Fruit fly (Drosophila melanogaster) whole organism, embryonic: Measurements from ENCODE around the gene alphaSnap.
A peak's percentile ranks its signal among the peaks of the same experiment; 100 is the strongest.

Source experiments
- CG10274 ChIP-seq: fragments of 200-800 bp; sonication (Bioruptor generic); optimal IDR thresholded peaks from 3 replicates; lab custom pipeline; 2017; ENCODE audit warnings: missing biosample characterization, mild to moderate bottlenecking, missing genetic modification characterization
- CG11696 ChIP-seq: fragments of 200-800 bp; sonication (Bioruptor generic); IDR thresholded peaks from 2 replicates; pipeline ENCODE4 v1.3.6; 2022; ENCODE audit warnings: missing biosample characterization, missing genetic modification characterization
- CG11723 ChIP-seq: fragments of 200-800 bp; sonication (Bioruptor generic); optimal IDR thresholded peaks from 2 replicates; lab custom pipeline; 2017; ENCODE audit warnings: missing biosample characterization, mild to moderate bottlenecking, missing genetic modification characterization
- CG12659 ChIP-seq: fragments of 200-800 bp; sonication (Bioruptor generic); optimal IDR thresholded peaks from 3 replicates; lab custom pipeline; 2017; ENCODE audit warnings: mild to moderate bottlenecking, missing biosample characterization, missing genetic modification reagents, missing genetic modification characterization
- CG15269 ChIP-seq: fragments of 200-800 bp; sonication (Bioruptor generic); optimal IDR thresholded peaks from 2 replicates; lab custom pipeline; 2018; ENCODE audit warnings: missing biosample characterization, mild to moderate bottlenecking, missing genetic modification characterization, moderate library complexity
- CG16813 ChIP-seq: fragments of 200-800 bp; sonication (Bioruptor generic); IDR thresholded peaks from 3 replicates; pipeline ENCODE4 v1.3.6; 2022; ENCODE audit warnings: missing biosample characterization, missing genetic modification characterization; ENCODE audit not compliant: partially characterized antibody
- CG18476 ChIP-seq: fragments of 200-800 bp; sonication (Bioruptor generic); optimal IDR thresholded peaks from 2 replicates; lab custom pipeline; 2016; ENCODE audit warnings: missing biosample characterization, mild to moderate bottlenecking, missing genetic modification characterization
- CG30020 ChIP-seq: fragments of 200-800 bp; optimal IDR thresholded peaks from 2 replicates; lab custom pipeline; 2019; ENCODE audit warnings: missing biosample characterization, mild to moderate bottlenecking, missing genetic modification characterization, moderate library complexity
- CG30403 ChIP-seq: fragments of 200-800 bp; sonication (Bioruptor generic); optimal IDR thresholded peaks from 3 replicates; lab custom pipeline; 2016; ENCODE audit warnings: missing biosample characterization, missing genetic modification characterization
- CG31388 ChIP-seq: fragments of 200-800 bp; sonication (Bioruptor generic); optimal IDR thresholded peaks from 2 replicates; lab custom pipeline; 2016; ENCODE audit warnings: missing biosample characterization, missing genetic modification characterization
- CG32767 ChIP-seq: fragments of 200-800 bp; sonication (Bioruptor generic); IDR thresholded peaks from 2 replicates; pipeline ENCODE4 v1.3.6; 2022; ENCODE audit warnings: missing biosample characterization, missing genetic modification characterization
- CG3838 ChIP-seq: fragments of 200-800 bp; sonication (Bioruptor generic); optimal IDR thresholded peaks from 3 replicates; lab custom pipeline; 2016; ENCODE audit warnings: missing biosample characterization, missing genetic modification characterization
- CG4282 ChIP-seq: fragments of 200-800 bp; sonication (Bioruptor generic); optimal IDR thresholded peaks from 2 replicates; lab custom pipeline; 2016; ENCODE audit warnings: missing biosample characterization, missing genetic modification characterization
- CG4820 ChIP-seq: fragments of 200-800 bp; sonication (Bioruptor generic); optimal IDR thresholded peaks from 3 replicates; lab custom pipeline; 2016; ENCODE audit warnings: missing biosample characterization, missing genetic modification characterization
- CG6175 ChIP-seq: fragments of 200-800 bp; sonication (Bioruptor generic); IDR thresholded peaks from 3 replicates; pipeline ENCODE4 v1.3.6; 2022; ENCODE audit warnings: missing biosample characterization, missing genetic modification characterization
- CG6272 ChIP-seq: fragments of 200-800 bp; sonication (Bioruptor generic); IDR thresholded peaks from 2 replicates; pipeline ENCODE4 v1.3.6; 2022; ENCODE audit warnings: missing biosample characterization, missing genetic modification characterization
- CG6791 ChIP-seq: fragments of 200-800 bp; sonication (Bioruptor generic); IDR thresholded peaks from 3 replicates; pipeline ENCODE4 v1.3.6; 2022; ENCODE audit warnings: missing biosample characterization, missing genetic modification characterization; ENCODE audit not compliant: partially characterized antibody
- CG7556 ChIP-seq: fragments of 200-800 bp; sonication (Bioruptor generic); optimal IDR thresholded peaks from 2 replicates; lab custom pipeline; 2017; ENCODE audit warnings: missing biosample characterization, mild to moderate bottlenecking, missing genetic modification characterization
- CG9215 ChIP-seq: fragments of 200-800 bp; sonication (Bioruptor generic); IDR thresholded peaks from 2 replicates; pipeline ENCODE4 v1.3.6; 2022; ENCODE audit warnings: missing biosample characterization, missing genetic modification characterization
- CG9437 ChIP-seq: fragments of 200-800 bp; sonication (Bioruptor generic); optimal IDR thresholded peaks from 2 replicates; lab custom pipeline; 2018; ENCODE audit warnings: missing biosample characterization, mild to moderate bottlenecking, missing genetic modification characterization
- CG9932 ChIP-seq: fragments of 200-800 bp; sonication (Bioruptor generic); IDR thresholded peaks from 2 replicates; pipeline ENCODE4 v1.3.6; 2022; ENCODE audit warnings: missing biosample characterization, missing genetic modification characterization
- Ets97D ChIP-seq: fragments of 200-800 bp; sonication (Bioruptor generic); optimal IDR thresholded peaks from 3 replicates; lab custom pipeline; 2016; ENCODE audit warnings: missing biosample characterization, missing genetic modification characterization
- Fer1 ChIP-seq: fragments of 200-800 bp; sonication (Bioruptor generic); optimal IDR thresholded peaks from 2 replicates; lab custom pipeline; 2017; ENCODE audit warnings: missing biosample characterization, mild to moderate bottlenecking, missing genetic modification characterization
- Hand ChIP-seq: fragments of 200-800 bp; sonication (Bioruptor generic); optimal IDR thresholded peaks from 2 replicates; lab custom pipeline; 2017; ENCODE audit warnings: mild to moderate bottlenecking, missing biosample characterization, missing genetic modification reagents, missing genetic modification characterization
- Hr3 ChIP-seq: fragments of 200-800 bp; sonication (Bioruptor generic); optimal IDR thresholded peaks from 3 replicates; lab custom pipeline; 2016; ENCODE audit warnings: missing biosample characterization, missing genetic modification characterization
- Nf-YA ChIP-seq: fragments of 200-800 bp; sonication (Bioruptor generic); IDR thresholded peaks from 2 replicates; pipeline ENCODE4 v1.3.6; 2022; ENCODE audit warnings: missing biosample characterization, missing genetic modification characterization
- Nf-YC ChIP-seq: fragments of 200-800 bp; optimal IDR thresholded peaks from 3 replicates; lab custom pipeline; 2019; ENCODE audit warnings: missing biosample characterization, mild to moderate bottlenecking, missing genetic modification characterization, moderate library complexity
- Side ChIP-seq: fragments of 200-800 bp; sonication (Bioruptor generic); optimal IDR thresholded peaks from 2 replicates; lab custom pipeline; 2016; ENCODE audit warnings: missing biosample characterization, missing genetic modification characterization
- Sox102F ChIP-seq: fragments of 200-800 bp; sonication (Bioruptor generic); optimal IDR thresholded peaks from 2 replicates; lab custom pipeline; 2018; ENCODE audit warnings: missing biosample characterization, mild to moderate bottlenecking, missing genetic modification characterization, moderate library complexity
- ato ChIP-seq: fragments of 200-800 bp; sonication (Bioruptor generic); IDR thresholded peaks from 2 replicates; pipeline ENCODE4 v1.3.6; 2022; ENCODE audit warnings: missing biosample characterization, missing genetic modification characterization; ENCODE audit not compliant: partially characterized antibody
- bsh ChIP-seq, 2 experiments: fragments of 200-800 bp; sonication (Bioruptor generic); optimal IDR thresholded peaks; 2 replicates each; lab custom pipeline; 2017 to 2018; ENCODE audit warnings: mild to moderate bottlenecking in 2 of 2, missing biosample characterization in 2 of 2, missing genetic modification characterization in 2 of 2, moderate library complexity in 1 of 2
- emc ChIP-seq: fragments of 200-800 bp; sonication (Bioruptor generic); optimal IDR thresholded peaks from 2 replicates; lab custom pipeline; 2016; ENCODE audit warnings: missing biosample characterization, missing genetic modification characterization
- fd96Cb ChIP-seq: fragments of 200-800 bp; sonication (Bioruptor generic); optimal IDR thresholded peaks from 2 replicates; lab custom pipeline; 2018; ENCODE audit warnings: missing biosample characterization, mild to moderate bottlenecking, missing genetic modification characterization, moderate library complexity
- gcm ChIP-seq: fragments of 200-800 bp; sonication (Bioruptor generic); optimal IDR thresholded peaks from 2 replicates; lab custom pipeline; 2019; ENCODE audit warnings: missing biosample characterization, mild to moderate bottlenecking, missing genetic modification characterization, moderate library complexity
- gsb-n ChIP-seq: fragments of 200-800 bp; sonication (Bioruptor generic); optimal IDR thresholded peaks from 3 replicates; lab custom pipeline; 2018; ENCODE audit warnings: missing biosample characterization, mild to moderate bottlenecking, missing genetic modification characterization
- kay ChIP-seq: fragments of 200-800 bp; sonication (Bioruptor generic); optimal IDR thresholded peaks from 2 replicates; lab custom pipeline; 2016; ENCODE audit warnings: missing biosample characterization, missing genetic modification characterization
- nom ChIP-seq: fragments of 200-800 bp; sonication (Bioruptor generic); optimal IDR thresholded peaks from 2 replicates; lab custom pipeline; 2017; ENCODE audit warnings: missing biosample characterization, missing genetic modification characterization, mild to moderate bottlenecking, moderate library complexity, missing genetic modification reagents
- phol ChIP-seq: fragments of 200-800 bp; sonication (Bioruptor generic); optimal IDR thresholded peaks from 3 replicates; lab custom pipeline; 2018; ENCODE audit warnings: missing biosample characterization, mild to moderate bottlenecking, missing genetic modification characterization, moderate library complexity
- rib ChIP-seq: fragments of 200-800 bp; sonication (Bioruptor generic); IDR thresholded peaks from 2 replicates; pipeline ENCODE4 v1.3.6; 2022; ENCODE audit warnings: missing biosample characterization, missing genetic modification characterization
- sc ChIP-seq, 3 experiments: fragments of >200 bp in 2 of 3; fragments of 200-800 bp in 1 of 3; sonication (Bioruptor generic) in 1 of 3; optimal IDR thresholded peaks; 2 replicates in 2 of 3; 3 replicates in 1 of 3; lab custom pipeline; 2017; ENCODE audit warnings: mild to moderate bottlenecking in 1 of 3, missing biosample characterization in 1 of 3, missing genetic modification characterization in 1 of 3, missing genetic modification reagents in 1 of 3
- sd ChIP-seq: fragments of 200-800 bp; sonication (Bioruptor generic); optimal IDR thresholded peaks from 3 replicates; lab custom pipeline; 2018; ENCODE audit warnings: missing biosample characterization, mild to moderate bottlenecking, missing genetic modification characterization, moderate library complexity
- sim ChIP-seq: fragments of 200-800 bp; sonication (Bioruptor generic); IDR thresholded peaks from 2 replicates; pipeline ENCODE4 v1.3.6; 2022; ENCODE audit warnings: missing biosample characterization, missing genetic modification characterization
- slp2 ChIP-seq: fragments of 200-800 bp; sonication (Bioruptor generic); optimal IDR thresholded peaks from 2 replicates; lab custom pipeline; 2016; ENCODE audit warnings: missing biosample characterization, missing genetic modification characterization
- toy ChIP-seq: fragments of 200-800 bp; sonication (Bioruptor generic); IDR thresholded peaks from 2 replicates; pipeline ENCODE4 v1.3.6; 2022; ENCODE audit warnings: missing biosample characterization, missing genetic modification characterization
- trem ChIP-seq: fragments of 200-800 bp; optimal IDR thresholded peaks from 3 replicates; lab custom pipeline; 2019; ENCODE audit warnings: missing biosample characterization, mild to moderate bottlenecking, missing genetic modification characterization, moderate library complexity
- tup ChIP-seq: fragments of 200-800 bp; sonication (Bioruptor generic); optimal IDR thresholded peaks from 2 replicates; lab custom pipeline; 2016; ENCODE audit warnings: missing biosample characterization, mild to moderate bottlenecking, missing genetic modification characterization, moderate library complexity
- wor ChIP-seq: fragments of 200-800 bp; sonication (Bioruptor generic); IDR thresholded peaks from 2 replicates; pipeline ENCODE4 v1.3.6; 2022; ENCODE audit warnings: missing biosample characterization, missing genetic modification characterization
- zen ChIP-seq: fragments of 200-800 bp; sonication (Bioruptor generic); optimal IDR thresholded peaks from 3 replicates; lab custom pipeline; 2018; ENCODE audit warnings: missing biosample characterization, mild to moderate bottlenecking, missing genetic modification characterization, moderate library complexity

The alphaSnap gene

DNA sequence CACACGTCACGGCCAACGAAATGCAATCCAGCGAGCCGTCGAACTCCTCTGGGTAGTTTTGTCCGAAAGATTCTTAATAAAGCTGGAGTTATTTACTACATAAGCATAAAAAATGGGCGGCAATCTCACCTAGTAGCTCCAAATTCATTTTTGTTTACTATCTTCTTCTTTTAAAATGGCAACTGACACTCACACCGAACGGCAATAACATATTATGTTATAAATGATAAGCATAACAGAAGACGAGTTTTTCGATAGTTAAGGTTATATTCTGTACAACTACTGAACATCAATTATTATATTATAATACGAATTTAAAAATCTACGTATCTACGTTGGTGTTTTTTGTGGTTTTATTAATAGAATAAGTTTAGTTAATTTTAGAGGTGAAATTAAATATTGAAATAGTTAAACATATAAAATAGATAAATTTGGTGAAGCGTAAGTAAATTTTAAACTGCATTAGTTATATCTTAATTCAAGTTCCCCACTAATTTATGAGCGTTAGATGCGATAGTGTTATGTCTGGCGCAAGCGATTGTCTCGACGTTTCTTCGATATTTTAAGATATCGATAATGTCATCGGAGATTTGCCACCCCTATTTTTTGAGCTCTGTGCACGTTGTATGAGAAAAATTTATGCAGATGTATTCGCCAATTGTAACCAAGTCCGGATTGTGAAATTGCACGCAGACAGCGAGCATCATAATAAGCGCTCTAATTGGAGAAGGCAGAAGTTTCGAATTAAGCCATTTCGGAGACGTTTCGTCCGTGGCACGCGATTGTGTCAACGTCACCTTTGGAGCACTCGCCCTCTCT lies 34.5 kb downstream of the alphaSnap start, which contains the start of the genes Rbbp5 and eRF1 (continued):
- no peak for TF ChIP-seq toy (GFP tag; lab: Robert Waterston, UW)
- peak; percentile 73 for TF ChIP-seq CG4820
- TF ChIP-seq Fer1 (GFP tag; lab: Kevin White, UChicago) = peak; percentile 22
- 0 out of 2 replicates have a peak, but pooled peaks have one; percentile 22 for TF ChIP-seq CG11696 (GFP tag; lab: Robert Waterston, UW)
- TF ChIP-seq sim (GFP tag; lab: Robert Waterston, UW) = no peak
- TF ChIP-seq gcm (GFP tag; lab: Kevin White, UChicago) = no peak
- TF ChIP-seq zen = peak; percentile 79
- no peak for TF ChIP-seq CG4282 (GFP tag; lab: Kevin White, UChicago)
- peak; percentile 84 for TF ChIP-seq phol (tag; lab: Kevin White, UChicago)
- peak; percentile 75 for TF ChIP-seq Nf-YC (tag; lab: Kevin White, UChicago)
- TF ChIP-seq CG30020 (tag; lab: Kevin White, UChicago) = peak; percentile 74
- TF ChIP-seq slp2 (GFP tag; lab: Kevin White, UChicago) = peak; percentile 27
- no peak for TF ChIP-seq Sox102F (GFP tag; lab: Kevin White, UChicago)
- no peak for TF ChIP-seq CG32767 (GFP tag; lab: Robert Waterston, UW)
- TF ChIP-seq emc (GFP tag; lab: Kevin White, UChicago) = peak; percentile 9
- TF ChIP-seq CG10274 (GFP tag; lab: Kevin White, UChicago) = no peak
- peak; percentile 54 for TF ChIP-seq Ets97D
- peak; percentile 5 for TF ChIP-seq Hand (GFP tag; lab: Kevin White, UChicago)
- TF ChIP-seq CG7556 = peak; percentile 75
- TF ChIP-seq CG12659 (GFP tag; lab: Kevin White, UChicago) = peak; percentile 91
- peak; percentile 81 for TF ChIP-seq CG15269 (tag; lab: Kevin White, UChicago)
- TF ChIP-seq kay = peak; percentile 51
- peak; percentile 58 for TF ChIP-seq fd96Cb (tag; lab: Kevin White, UChicago)
- no peak for TF ChIP-seq rib (GFP tag; lab: Robert Waterston, UW)
- TF ChIP-seq CG6791 (GFP tag; lab: Robert Waterston, UW) = peak; percentile 94
- TF ChIP-seq CG16813 (GFP tag; lab: Robert Waterston, UW) = peak; percentile 94
- TF ChIP-seq CG9437 = peak; percentile 48
- TF ChIP-seq CG18476 = peak; percentile 66
- TF ChIP-seq CG6175 (GFP tag; lab: Robert Waterston, UW) = no peak
- TF ChIP-seq tup (GFP tag; lab: Kevin White, UChicago) = no peak
- TF ChIP-seq gsb-n = no peak
- TF ChIP-seq CG31388 (GFP tag; lab: Kevin White, UChicago) = peak; percentile 65
- no peak for TF ChIP-seq sc (optimal IDR thresholded peaks at IDR 0.05; lab: Kevin White, UChicago)
- peak; percentile 7 for TF ChIP-seq sc (GFP tag; optimal IDR thresholded peaks at IDR 0.05; lab: Kevin White, UChicago)
- peak; percentile 47 for TF ChIP-seq wor (GFP tag; lab: Robert Waterston, UW)
- peak; percentile 80 for TF ChIP-seq trem (tag; lab: Kevin White, UChicago)
- TF ChIP-seq sd (tag; lab: Kevin White, UChicago) = no peak
- TF ChIP-seq ato (GFP tag; lab: Robert Waterston, UW) = peak; percentile 81
- peak; percentile 30 for TF ChIP-seq CG11723
- peak; percentile 47 for TF ChIP-seq Side (GFP tag; lab: Kevin White, UChicago)
- peak; percentile 76 for TF ChIP-seq Hr3 (GFP tag; lab: Kevin White, UChicago)
- TF ChIP-seq CG9215 (GFP tag; lab: Robert Waterston, UW) = peak; percentile 79
- peak in 1 of 2 experiments; percentile 75 for TF ChIP-seq bsh (GFP tag; optimal IDR thresholded peaks at IDR 0.05; lab: Kevin White, UChicago)
- TF ChIP-seq CG3838 = peak; percentile 29
- TF ChIP-seq CG30403 (GFP tag; lab: Kevin White, UChicago) = peak; percentile 90
- TF ChIP-seq nom = peak; percentile 28
- TF ChIP-seq Nf-YA (GFP tag; lab: Robert Waterston, UW) = no peak
- no peak for TF ChIP-seq CG6272 (GFP tag; lab: Robert Waterston, UW)
- peak; percentile 96 for TF ChIP-seq CG9932 (GFP tag; lab: Robert Waterston, UW)
